Fruit fly (Drosophila melanogaster) whole organism, pupa: ENCODE data around the gene RNF220.

ENCODE experiments used
- CG12605 ChIP-seq: fragments of 200-800 bp; sonication (Bioruptor generic); IDR thresholded peaks from 2 replicates; pipeline ENCODE4 v1.3.6; 2022; ENCODE audit warnings: missing biosample characterization, missing genetic modification characterization
- CG14655 ChIP-seq: fragments of 200-800 bp; sonication (Bioruptor generic); optimal IDR thresholded peaks from 3 replicates; lab custom pipeline; 2017; ENCODE audit warnings: mild to moderate bottlenecking, missing biosample characterization, missing genetic modification reagents, missing genetic modification characterization
- CG4496 ChIP-seq: fragments of 200-800 bp; sonication (Bioruptor generic); IDR thresholded peaks from 3 replicates; pipeline ENCODE4 v1.3.6; 2022; ENCODE audit warnings: missing biosample characterization, missing genetic modification characterization
- CG8159 ChIP-seq: fragments of 200-800 bp; sonication (Bioruptor generic); optimal IDR thresholded peaks from 3 replicates; lab custom pipeline; 2018; ENCODE audit warnings: missing biosample characterization, mild to moderate bottlenecking, missing genetic modification characterization, moderate library complexity
- CG8301 ChIP-seq: fragments of 200-800 bp; sonication (Bioruptor generic); optimal IDR thresholded peaks from 2 replicates; lab custom pipeline; 2018; ENCODE audit warnings: missing biosample characterization, mild to moderate bottlenecking, missing genetic modification characterization
- EcR ChIP-seq: fragments of 200-800 bp; sonication (Bioruptor generic); optimal IDR thresholded peaks from 3 replicates; lab custom pipeline; 2019; ENCODE audit warnings: missing biosample characterization, missing genetic modification characterization, mild to moderate bottlenecking, moderate library complexity, missing genetic modification reagents
- Ets98B ChIP-seq: fragments of 200-800 bp; sonication (Bioruptor generic); IDR thresholded peaks from 2 replicates; pipeline ENCODE4 v1.3.6; 2022; ENCODE audit warnings: missing biosample characterization, missing genetic modification characterization
- Snoo ChIP-seq: fragments of 200-800 bp; sonication (Bioruptor generic); optimal IDR thresholded peaks from 3 replicates; lab custom pipeline; 2017; ENCODE audit warnings: missing biosample characterization, mild to moderate bottlenecking, missing genetic modification characterization, inconsistent platforms
- gl ChIP-seq: fragments of 200-800 bp; sonication (Bioruptor generic); optimal IDR thresholded peaks from 2 replicates; lab custom pipeline; 2018; ENCODE audit warnings: missing biosample characterization, mild to moderate bottlenecking, missing genetic modification characterization
- rn ChIP-seq: fragments of 200-800 bp; sonication (Bioruptor generic); IDR thresholded peaks from 2 replicates; pipeline ENCODE4 v1.3.6; 2022; ENCODE audit warnings: missing biosample characterization, missing genetic modification characterization

DNA sequence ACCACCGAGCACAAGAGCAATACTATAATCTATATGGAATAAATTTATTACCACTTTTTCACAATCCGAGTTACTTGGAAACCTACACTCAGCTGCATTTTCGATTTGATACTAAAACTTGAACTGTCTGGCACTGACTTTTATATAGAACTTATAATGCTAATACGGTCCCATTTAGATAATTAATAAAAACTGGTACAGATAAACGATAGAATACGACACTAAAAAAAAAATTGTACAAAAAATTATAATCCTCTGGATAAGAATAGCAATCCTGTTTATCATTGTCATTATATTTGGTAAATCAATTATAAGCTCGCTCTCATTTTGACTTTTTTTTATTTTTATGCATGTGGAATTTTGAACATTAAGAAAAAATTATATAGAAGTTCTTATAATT is 44.0 kb upstream of the RNF220 start, which contains the start of gene CG43093:
- TF ChIP-seq rn (GFP tag; lab: Robert Waterston, UW) (no peak), CG14655 (GFP tag; lab: Kevin White, UChicago) (no peak), CG4496 (GFP tag; lab: Robert Waterston, UW) (no peak), gl (tag; lab: Kevin White, UChicago) (no peak), CG8301 (tag; lab: Kevin White, UChicago) (no peak), Snoo (tag; lab: Kevin White, UChicago) (no peak), Ets98B (no peak), CG8159 (tag; lab: Kevin White, UChicago) (no peak), CG12605 (GFP tag; lab: Robert Waterston, UW) (no peak), EcR (GFP tag; lab: Kevin White, UChicago) (no peak)
